Worm (Caenorhabditis elegans) whole organism, midembryonic: ENCODE data around the gene grd-1.
A peak's percentile ranks its signal among the peaks of the same experiment; 100 is the strongest.

ENCODE experiments used
- klf-2 ChIP-seq: fragments of 200-800 bp; sonication (Bioruptor generic); conservative IDR thresholded peaks from 2 replicates; pipeline ENCODE4 v1.3.6; 2022; ENCODE audit warnings: missing genetic modification reagents, missing genetic modification characterization, missing compliant biosample characterization
- med-1 ChIP-seq: sonication (generic microtip); optimal IDR thresholded peaks from 2 replicates; lab custom pipeline; 2017; ENCODE audit warnings: missing genetic modification characterization, mild to moderate bottlenecking, missing compliant biosample characterization, antibody characterized with exemption, missing genetic modification reagents; ENCODE audit not compliant: insufficient read depth
- ref-1 ChIP-seq: fragments of 200-800 bp; sonication (Bioruptor generic); conservative IDR thresholded peaks from 2 replicates; pipeline ENCODE4 v1.3.6; 2022; ENCODE audit warnings: missing genetic modification reagents, missing genetic modification characterization, missing compliant biosample characterization
- ztf-23 ChIP-seq: fragments of 200-800 bp; sonication (Bioruptor generic); IDR thresholded peaks from 2 replicates; pipeline ENCODE4 v1.3.6; 2022; ENCODE audit warnings: missing genetic modification reagents, missing genetic modification characterization, missing compliant biosample characterization
- ztf-29 ChIP-seq: fragments of 200-800 bp; sonication (Bioruptor generic); IDR thresholded peaks from 2 replicates; pipeline ENCODE4 v1.3.6; 2022; ENCODE audit warnings: missing genetic modification reagents, missing genetic modification characterization, missing compliant biosample characterization

- no peak for TF ChIP-seq klf-2
- TF ChIP-seq ref-1 (GFP tag; lab: Robert Waterston, UW): no peak
- no peak for TF ChIP-seq med-1 (GFP tag; lab: Kevin White, UChicago)
- no peak for TF ChIP-seq ztf-29 (GFP tag; lab: Robert Waterston, UW)
- TF ChIP-seq ztf-23 (GFP tag; lab: Robert Waterston, UW): 0 out of 2 replicates have a peak, but pooled peaks have one; percentile 51
Measured at ce11 chrX:11072701-11073100, 36.5 kb upstream of the grd-1 start.
